Worm (Caenorhabditis elegans): ENCODE measurements around the gene srap-1.

srap-1 gene

DNA sequence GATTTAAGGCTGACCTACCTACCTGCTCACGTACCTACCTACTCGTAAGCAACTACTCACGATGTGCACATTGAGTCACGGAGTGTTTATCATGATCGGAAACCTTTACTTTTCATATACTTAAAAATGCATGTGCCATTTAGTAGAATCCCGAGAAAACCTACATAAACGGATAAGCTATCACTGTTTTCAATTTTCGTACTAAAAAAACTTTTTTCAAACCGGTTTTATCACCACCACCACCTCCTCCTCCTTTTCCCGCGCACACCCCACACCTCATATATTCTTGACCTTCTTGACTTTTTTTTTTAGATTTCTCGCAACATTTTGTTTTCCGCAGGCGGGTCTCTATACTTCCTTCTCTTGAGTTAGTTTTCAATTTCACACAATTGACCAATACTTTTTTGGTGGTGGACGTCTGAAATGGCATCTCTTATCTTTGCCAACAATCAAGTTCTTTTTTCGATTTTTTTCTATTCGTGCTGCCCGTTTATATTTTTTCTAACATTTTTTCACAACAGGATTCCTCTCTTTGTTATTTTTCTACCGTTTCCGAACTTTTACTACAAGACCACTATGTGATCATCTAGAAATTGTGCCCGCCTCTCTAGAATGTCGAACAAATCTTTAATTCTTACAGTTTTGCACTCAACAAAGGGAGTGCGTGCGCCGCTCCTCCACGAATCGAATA lies at the start of gene srap-1:
TSS of gene srap-1 (plus strand) at position 641 of the 691 bp plus-strand sequence.
- no peak for TF ChIP-seq tbx-37 (GFP tag; conservative IDR thresholded peaks at IDR 0.05)
- no peak for TF ChIP-seq flt-1 (GFP tag; IDR thresholded peaks at IDR 0.05)
- TF ChIP-seq F13C5.2 (tag; optimal IDR thresholded peaks at IDR 0.05), result no peak
- no peak for TF ChIP-seq B0310.2 (tag; optimal IDR thresholded peaks at IDR 0.05)
- no peak for TF ChIP-seq sea-1 (GFP tag; conservative IDR thresholded peaks at IDR 0.05)
- TF ChIP-seq ceh-36 (tag; optimal IDR thresholded peaks at IDR 0.05), result no peak
- TF ChIP-seq tbx-11 (GFP tag; IDR thresholded peaks at IDR 0.05), result no peak
- no peak for TF ChIP-seq tra-4 (tag; optimal IDR thresholded peaks at IDR 0.05)
- TF ChIP-seq ets-7 (tag; optimal IDR thresholded peaks at IDR 0.05), result no peak
- no peak for TF ChIP-seq ceh-13 (GFP tag; optimal IDR thresholded peaks at IDR 0.05)
- TF ChIP-seq hmbx-1 (tag; optimal IDR thresholded peaks at IDR 0.05), result no peak
- no peak for TF ChIP-seq scrt-1 (GFP tag; IDR thresholded peaks at IDR 0.05)
- TF ChIP-seq aly-1 (tag; optimal IDR thresholded peaks at IDR 0.05), result no peak
- TF ChIP-seq pes-1 (GFP tag; IDR thresholded peaks at IDR 0.05), result no peak
- TF ChIP-seq hnd-1 (tag; optimal IDR thresholded peaks at IDR 0.05), result no peak

DNA sequence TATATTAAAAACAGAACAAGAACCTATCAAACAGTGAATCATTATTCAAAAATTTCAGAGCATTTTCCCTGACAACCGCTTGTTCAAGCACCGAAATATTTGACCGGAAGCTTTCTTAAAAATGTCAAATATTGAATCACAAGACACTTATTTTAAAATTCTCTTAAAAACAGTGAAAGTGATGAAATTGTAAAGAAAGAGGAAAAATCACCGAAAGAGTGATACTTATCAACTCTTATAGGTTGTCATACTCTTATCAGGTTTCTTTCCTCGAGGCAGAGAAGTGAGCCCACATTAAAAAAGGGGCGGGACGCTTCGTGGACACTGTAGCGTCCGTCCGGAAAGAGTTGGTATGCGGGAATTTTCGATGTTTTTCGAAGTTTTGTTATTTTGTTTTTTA lies 49.2 kb upstream of the srap-1 start:
- no peak for TF ChIP-seq tra-4 (tag; optimal IDR thresholded peaks at IDR 0.05)
- TF ChIP-seq hnd-1 (tag; optimal IDR thresholded peaks at IDR 0.05), result no peak
- TF ChIP-seq ama-1 (optimal IDR thresholded peaks at IDR 0.05), result no peak
- no peak for TF ChIP-seq hmg-4 (GFP tag; optimal IDR thresholded peaks at IDR 0.05)
- TF ChIP-seq hmbx-1 (tag; optimal IDR thresholded peaks at IDR 0.05), result no peak
- TF ChIP-seq B0310.2 (tag; optimal IDR thresholded peaks at IDR 0.05), result no peak
- TF ChIP-seq ets-7 (tag; optimal IDR thresholded peaks at IDR 0.05), result no peak
- no peak for TF ChIP-seq tbx-37 (GFP tag; conservative IDR thresholded peaks at IDR 0.05)
- no peak for TF ChIP-seq ceh-36 (tag; optimal IDR thresholded peaks at IDR 0.05)
- TF ChIP-seq scrt-1 (GFP tag; IDR thresholded peaks at IDR 0.05), result no peak

ce11 chrII:11154957-11155356 lies 48.1 kb upstream of the srap-1 start:
- no peak for TF ChIP-seq ama-1 (optimal IDR thresholded peaks at IDR 0.05)
- TF ChIP-seq scrt-1 (GFP tag; IDR thresholded peaks at IDR 0.05), result no peak
- TF ChIP-seq ceh-13 (GFP tag; optimal IDR thresholded peaks at IDR 0.05), result no peak
- no peak for TF ChIP-seq flt-1 (GFP tag; IDR thresholded peaks at IDR 0.05)
- TF ChIP-seq hmbx-1 (tag; optimal IDR thresholded peaks at IDR 0.05), result no peak
- TF ChIP-seq tbx-37 (GFP tag; conservative IDR thresholded peaks at IDR 0.05), result no peak
- TF ChIP-seq sea-1 (GFP tag; conservative IDR thresholded peaks at IDR 0.05), result no peak
- TF ChIP-seq hnd-1 (tag; optimal IDR thresholded peaks at IDR 0.05), result no peak
- TF ChIP-seq tra-4 (tag; optimal IDR thresholded peaks at IDR 0.05), result no peak
- TF ChIP-seq F13C5.2 (tag; optimal IDR thresholded peaks at IDR 0.05), result no peak
- TF ChIP-seq ets-7 (tag; optimal IDR thresholded peaks at IDR 0.05), result no peak
- TF ChIP-seq pes-1 (GFP tag; IDR thresholded peaks at IDR 0.05), result no peak
- no peak for TF ChIP-seq tbx-11 (GFP tag; IDR thresholded peaks at IDR 0.05)
- TF ChIP-seq ceh-36 (tag; optimal IDR thresholded peaks at IDR 0.05), result no peak
- TF ChIP-seq B0310.2 (tag; optimal IDR thresholded peaks at IDR 0.05), result no peak
- no peak for TF ChIP-seq aly-1 (tag; optimal IDR thresholded peaks at IDR 0.05)
- no peak for TF ChIP-seq hmg-4 (GFP tag; optimal IDR thresholded peaks at IDR 0.05)

- TF ChIP-seq ama-1 (optimal IDR thresholded peaks at IDR 0.05) (no peak), scrt-1 (GFP tag; IDR thresholded peaks at IDR 0.05) (no peak), hmg-4 (GFP tag; optimal IDR thresholded peaks at IDR 0.05) (no peak), ceh-36 (tag; optimal IDR thresholded peaks at IDR 0.05) (no peak), sea-1 (GFP tag; conservative IDR thresholded peaks at IDR 0.05) (no peak), ceh-13 (GFP tag; optimal IDR thresholded peaks at IDR 0.05) (no peak), tra-4 (tag; optimal IDR thresholded peaks at IDR 0.05) (no peak), pes-1 (GFP tag; IDR thresholded peaks at IDR 0.05) (no peak), B0310.2 (tag; optimal IDR thresholded peaks at IDR 0.05) (no peak), aly-1 (tag; optimal IDR thresholded peaks at IDR 0.05) (no peak)
These were observed 47.6 kb upstream of the srap-1 start for ce11 chrII:11155400-11155799.

DNA sequence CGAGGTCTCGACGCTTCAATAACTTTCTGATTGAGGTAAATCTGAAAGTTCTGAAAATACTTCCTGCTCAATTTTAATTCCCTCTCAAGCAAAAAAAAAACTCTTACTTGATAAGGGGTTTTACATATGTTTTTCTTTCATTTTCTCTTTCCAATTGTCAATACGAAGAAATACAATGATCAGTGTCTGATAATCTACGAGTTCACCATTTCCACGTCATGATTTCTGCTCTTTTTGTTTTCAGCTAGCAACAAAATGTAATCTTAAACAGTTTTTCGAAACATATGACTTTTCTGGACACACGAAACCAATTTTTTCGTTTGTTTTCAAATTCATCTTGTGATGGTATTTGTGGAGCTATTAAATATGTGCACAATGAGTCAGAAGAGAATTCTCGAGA lies 46.9 kb upstream of the srap-1 start:
- TF ChIP-seq tbx-37 (GFP tag; conservative IDR thresholded peaks at IDR 0.05), result no peak
- TF ChIP-seq ceh-36 (tag; optimal IDR thresholded peaks at IDR 0.05), result no peak
- TF ChIP-seq F13C5.2 (tag; optimal IDR thresholded peaks at IDR 0.05), result no peak
- TF ChIP-seq ceh-13 (GFP tag; optimal IDR thresholded peaks at IDR 0.05), result no peak
- no peak for TF ChIP-seq sea-1 (GFP tag; conservative IDR thresholded peaks at IDR 0.05)

DNA sequence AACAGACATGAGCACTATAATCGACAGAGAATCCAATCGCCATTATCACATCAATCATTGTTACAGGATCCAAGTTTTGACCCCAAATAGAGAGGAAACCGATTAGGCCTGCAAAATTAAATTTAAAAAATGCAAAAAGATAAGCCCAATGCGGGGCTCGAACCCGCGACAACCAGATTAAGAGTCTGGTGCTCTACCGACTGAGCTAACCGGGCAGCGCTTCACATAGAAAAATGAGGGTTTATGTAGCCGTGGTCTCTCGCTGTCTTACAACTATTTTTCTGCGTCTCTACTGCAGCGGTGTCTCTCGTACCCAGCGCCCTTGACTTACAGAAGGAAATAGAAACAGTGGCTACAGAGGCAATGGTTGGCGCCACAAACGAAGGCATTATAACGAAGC lies 45.4 kb upstream of the srap-1 start:
- TF ChIP-seq tbx-37 (GFP tag; conservative IDR thresholded peaks at IDR 0.05) (peak; percentile 63), hnd-1 (tag; optimal IDR thresholded peaks at IDR 0.05) (peak; percentile 34), hmg-4 (GFP tag; optimal IDR thresholded peaks at IDR 0.05) (no peak), aly-1 (tag; optimal IDR thresholded peaks at IDR 0.05) (no peak), ama-1 (optimal IDR thresholded peaks at IDR 0.05) (no peak), sea-1 (GFP tag; conservative IDR thresholded peaks at IDR 0.05) (peak; percentile 73; the same call in 1 of the 2 replicates), ceh-36 (tag; optimal IDR thresholded peaks at IDR 0.05) (peak; percentile 73), F13C5.2 (tag; optimal IDR thresholded peaks at IDR 0.05) (no peak), flt-1 (GFP tag; IDR thresholded peaks at IDR 0.05) (peak; percentile 62; the same call in 1 of the 2 replicates), ceh-13 (GFP tag; optimal IDR thresholded peaks at IDR 0.05) (peak; percentile 4), pes-1 (GFP tag; IDR thresholded peaks at IDR 0.05) (peak; percentile 78), tra-4 (tag; optimal IDR thresholded peaks at IDR 0.05) (no peak), scrt-1 (GFP tag; IDR thresholded peaks at IDR 0.05) (peak; percentile 70), B0310.2 (tag; optimal IDR thresholded peaks at IDR 0.05) (no peak), ets-7 (tag; optimal IDR thresholded peaks at IDR 0.05) (no peak), tbx-11 (GFP tag; IDR thresholded peaks at IDR 0.05) (0 out of 2 replicates have a peak, but pooled peaks have one; percentile 44), hmbx-1 (tag; optimal IDR thresholded peaks at IDR 0.05) (no peak)

ce11 chrII:11161675-11162074 lies 41.3 kb upstream of the srap-1 start:
- TF ChIP-seq hmg-4 (GFP tag; optimal IDR thresholded peaks at IDR 0.05) (no peak), hnd-1 (tag; optimal IDR thresholded peaks at IDR 0.05) (no peak), aly-1 (tag; optimal IDR thresholded peaks at IDR 0.05) (no peak), F13C5.2 (tag; optimal IDR thresholded peaks at IDR 0.05) (no peak), ceh-36 (tag; optimal IDR thresholded peaks at IDR 0.05) (no peak), ets-7 (tag; optimal IDR thresholded peaks at IDR 0.05) (no peak), pes-1 (GFP tag; IDR thresholded peaks at IDR 0.05) (no peak), scrt-1 (GFP tag; IDR thresholded peaks at IDR 0.05) (no peak), tbx-37 (GFP tag; conservative IDR thresholded peaks at IDR 0.05) (no peak), sea-1 (GFP tag; conservative IDR thresholded peaks at IDR 0.05) (no peak), ceh-13 (GFP tag; optimal IDR thresholded peaks at IDR 0.05) (no peak), flt-1 (GFP tag; IDR thresholded peaks at IDR 0.05) (no peak), B0310.2 (tag; optimal IDR thresholded peaks at IDR 0.05) (no peak), hmbx-1 (tag; optimal IDR thresholded peaks at IDR 0.05) (no peak), ama-1 (optimal IDR thresholded peaks at IDR 0.05) (no peak), tbx-11 (GFP tag; IDR thresholded peaks at IDR 0.05) (no peak)

Measured in whole organism, early embryonic.